Fruit fly (Drosophila melanogaster) whole organism: ENCODE data around the gene CG34002.

Experiments used
- CG8478 ChIP-seq: fragments of >200 bp; optimal IDR thresholded peaks from 2 replicates; lab custom pipeline; 2018; ENCODE audit warnings: inconsistent platforms
- Dll ChIP-seq: fragments of >200 bp; optimal IDR thresholded peaks from 2 replicates; lab custom pipeline; 2017
- EcR ChIP-seq, 2 experiments: fragments of >200 bp; optimal IDR thresholded peaks; 2 replicates each; lab custom pipeline; 2017; ENCODE audit warnings: missing biosample characterization in 2 of 2, missing genetic modification characterization in 2 of 2, missing genetic modification reagents in 2 of 2
- psq ChIP-seq: fragments of >200 bp; optimal IDR thresholded peaks from 2 replicates; lab custom pipeline; 2017
- usp ChIP-seq: fragments of >200 bp; optimal IDR thresholded peaks from 2 replicates; lab custom pipeline; 2017; ENCODE audit warnings: missing biosample characterization, missing genetic modification characterization, mixed read lengths

DNA sequence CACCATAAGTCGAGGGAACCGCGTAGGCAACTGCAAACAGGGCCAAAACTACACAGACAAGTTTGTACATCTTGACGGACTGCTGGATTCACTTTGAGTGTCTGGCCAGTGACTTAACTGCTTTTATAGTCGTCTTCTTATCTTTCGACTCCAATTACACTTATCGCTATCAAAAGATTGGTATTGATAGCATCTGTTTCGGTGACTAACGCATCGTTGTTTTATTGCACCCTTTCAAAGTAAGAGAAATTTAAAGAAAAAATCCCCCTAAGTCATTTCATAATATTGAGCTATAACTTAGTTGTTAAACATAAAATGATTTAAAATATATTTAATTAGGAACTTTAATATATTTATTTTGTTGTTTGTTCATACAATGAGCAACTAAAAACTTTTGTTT, 26.0 kb downstream of the CG34002 start, which contains the start of gene CG5506:
- TF ChIP-seq CG8478 (lab: Kevin White, UChicago) (no peak), psq (no peak), EcR (GFP tag; optimal IDR thresholded peaks at IDR 0.05; lab: Kevin White, UChicago) (no peak), usp (GFP tag; lab: Kevin White, UChicago) (no peak), Dll (no peak)
